Worm (Caenorhabditis elegans) whole organism, young adult: ENCODE measurements around the gene atg-3.

Source experiments
- aptf-3 ChIP-seq: fragments of 200-800 bp; sonication (Bioruptor generic); IDR thresholded peaks from 2 replicates; pipeline ENCODE4 v1.3.6; 2022; ENCODE audit warnings: missing genetic modification characterization, missing compliant biosample characterization
- dpl-1 ChIP-seq: fragments of 150-350 bp; optimal IDR thresholded peaks from 2 replicates; lab custom pipeline; 2014; ENCODE audit warnings: missing biosample characterization, missing genetic modification reagents, missing genetic modification characterization
- him-1 ChIP-seq: sonication (generic microtip); optimal IDR thresholded peaks from 2 replicates; lab custom pipeline; 2016; ENCODE audit warnings: missing genotype, missing genetic modification reagents, missing genetic modification characterization, missing compliant biosample characterization
- lin-35 ChIP-seq, 3 experiments: fragments of 150-350 bp in 2 of 3; sonication (generic microtip) in 1 of 3; optimal IDR thresholded peaks; 2 replicates each; lab custom pipeline; 2014 to 2018; ENCODE audit warnings: missing biosample characterization in 3 of 3, missing genetic modification characterization in 3 of 3, missing genetic modification reagents in 3 of 3
- lin-40 ChIP-seq: sonication (generic microtip); optimal IDR thresholded peaks from 2 replicates; lab custom pipeline; 2016; ENCODE audit warnings: missing genetic modification characterization, mild to moderate bottlenecking, missing compliant biosample characterization, missing genotype, missing genetic modification reagents
- mcd-1 ChIP-seq: fragments of 200-800 bp; sonication (Bioruptor generic); IDR thresholded peaks from 2 replicates; pipeline ENCODE4 v1.3.6; 2022; ENCODE audit warnings: missing genetic modification reagents, missing genetic modification characterization, missing compliant biosample characterization
- nhr-179 ChIP-seq: sonication (generic microtip); optimal IDR thresholded peaks from 2 replicates; lab custom pipeline; 2016; ENCODE audit warnings: mild to moderate bottlenecking, missing genetic modification characterization, missing compliant biosample characterization

DNA sequence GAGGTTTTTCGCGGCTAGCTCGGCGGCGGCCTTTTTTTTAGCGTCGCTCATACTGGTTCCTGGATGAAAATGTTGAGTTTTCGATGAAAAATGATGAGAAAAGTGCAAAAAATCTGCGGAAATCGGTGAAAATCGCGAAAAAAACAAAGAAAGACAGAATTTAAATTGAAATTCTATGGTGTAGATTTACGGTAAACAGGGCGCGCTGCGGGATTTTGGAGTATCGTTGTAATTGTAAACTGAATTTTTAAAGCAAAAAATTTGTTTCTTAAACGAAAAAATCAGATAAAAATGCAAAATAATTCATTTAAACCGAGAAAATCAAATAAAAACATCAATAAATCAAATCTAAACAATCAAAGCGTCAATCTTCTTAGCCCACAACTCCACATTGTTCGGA is 44.4 kb downstream of the atg-3 start, which contains the start of gene dcap-1:
- peak; percentile 19; the same call in 1 of the 2 replicates for TF ChIP-seq mcd-1 (GFP tag; lab: Robert Waterston, UW)
- TF ChIP-seq him-1 (tag; lab: Kevin White, UChicago): no peak
- TF ChIP-seq lin-35 (GFP tag; optimal IDR thresholded peaks at IDR 0.05; lab: Kevin White, UChicago): peak in 1 of 3 experiments; percentile 40
- no peak for TF ChIP-seq lin-40 (tag; lab: Kevin White, UChicago)
- no peak for TF ChIP-seq nhr-179 (tag; lab: Kevin White, UChicago)
- TF ChIP-seq aptf-3 (GFP tag; lab: Robert Waterston, UW): no peak
- TF ChIP-seq dpl-1 (GFP tag; lab: Kevin White, UChicago): no peak
